Worm (Caenorhabditis elegans) whole organism, L4/young adult: Measurements from ENCODE around the gene dhs-31.

Experiments used
- W03F9.2 ChIP-seq: fragments of 150-350 bp; optimal IDR thresholded peaks from 2 replicates; lab custom pipeline; 2014; ENCODE audit warnings: missing biosample characterization, missing genetic modification characterization
- dao-5 ChIP-seq: sonication (generic microtip); optimal IDR thresholded peaks from 2 replicates; lab custom pipeline; 2016; ENCODE audit warnings: missing genotype, missing genetic modification characterization, moderate library complexity, missing compliant biosample characterization
- him-1 ChIP-seq: sonication (generic microtip); optimal IDR thresholded peaks from 2 replicates; lab custom pipeline; 2016; ENCODE audit warnings: missing genotype, missing genetic modification reagents, missing genetic modification characterization, missing compliant biosample characterization

Gene dhs-31

ce11 chrIV:10027566-10027965 lies 13.1 kb downstream of the dhs-31 start, which contains the start of gene gipc-2:
gipc-2 (minus strand) TSS chrIV:10027666.
- TF ChIP-seq him-1 (tag; lab: Kevin White, UChicago) (no peak), dao-5 (tag; lab: Kevin White, UChicago) (no peak), W03F9.2 (tag; lab: Kevin White, UChicago) (no peak)

ce11 chrIV:10026129-10026528 lies 14.6 kb downstream of the dhs-31 start:
- TF ChIP-seq him-1 (tag; lab: Kevin White, UChicago) = no peak
- TF ChIP-seq dao-5 (tag; lab: Kevin White, UChicago) = no peak
- no peak for TF ChIP-seq W03F9.2 (tag; lab: Kevin White, UChicago)

ce11 chrIV:10022991-10023390 lies 17.7 kb downstream of the dhs-31 start, which contains the start of gene F44D12.8:
F44D12.8 (plus strand) TSS chrIV:10023291.
- TF ChIP-seq W03F9.2 (tag; lab: Kevin White, UChicago) = no peak
- TF ChIP-seq dao-5 (tag; lab: Kevin White, UChicago) = no peak
- no peak for TF ChIP-seq him-1 (tag; lab: Kevin White, UChicago)

ce11 chrIV:10021283-10021682 lies 19.4 kb downstream of the dhs-31 start, which contains the start of gene F44D12.19:
F44D12.19 (plus strand) TSS chrIV:10021583.
- TF ChIP-seq dao-5 (tag; lab: Kevin White, UChicago) (no peak), him-1 (tag; lab: Kevin White, UChicago) (no peak), W03F9.2 (tag; lab: Kevin White, UChicago) (no peak)

- TF ChIP-seq him-1 (tag; lab: Kevin White, UChicago) (no peak), W03F9.2 (tag; lab: Kevin White, UChicago) (no peak), dao-5 (tag; lab: Kevin White, UChicago) (no peak)
These were observed 23.1 kb downstream of the dhs-31 start, which contains the start of gene F44D12.2 for ce11 chrIV:10017633-10018032. F44D12.2 (minus strand) TSS chrIV:10017733.

ce11 chrIV:10016977-10017376 lies 23.7 kb downstream of the dhs-31 start, which contains the start of gene ent-7:
ent-7 (plus strand) TSS chrIV:10017277.
- TF ChIP-seq dao-5 (tag; lab: Kevin White, UChicago) = no peak
- no peak for TF ChIP-seq W03F9.2 (tag; lab: Kevin White, UChicago)
- TF ChIP-seq him-1 (tag; lab: Kevin White, UChicago) = no peak

ce11 chrIV:10009536-10009935 lies 31.2 kb downstream of the dhs-31 start, which contains the start of gene magu-4:
magu-4 (plus strand) TSS chrIV:10009753.
- TF ChIP-seq him-1 (tag; lab: Kevin White, UChicago) = no peak
- TF ChIP-seq dao-5 (tag; lab: Kevin White, UChicago) = no peak
- TF ChIP-seq W03F9.2 (tag; lab: Kevin White, UChicago) = no peak

- TF ChIP-seq dao-5 (tag; lab: Kevin White, UChicago) (no peak), W03F9.2 (tag; lab: Kevin White, UChicago) (no peak), him-1 (tag; lab: Kevin White, UChicago) (no peak)
These were observed 32.9 kb downstream of the dhs-31 start for ce11 chrIV:10007758-10008157.

- TF ChIP-seq him-1 (tag; lab: Kevin White, UChicago) (no peak), W03F9.2 (tag; lab: Kevin White, UChicago) (no peak), dao-5 (tag; lab: Kevin White, UChicago) (no peak)
These were observed 33.9 kb downstream of the dhs-31 start, which contains the start of gene C47E12.13 for ce11 chrIV:10006792-10007191. C47E12.13 (minus strand) TSS chrIV:10006892.

ce11 chrIV:10003372-10003771 lies 37.3 kb downstream of the dhs-31 start, which contains the start of the genes C47E12.2 and sars-1:
C47E12.2 (minus strand) TSS chrIV:10003502.
sars-1 (plus strand) TSS chrIV:10003726.
- no peak for TF ChIP-seq him-1 (tag; lab: Kevin White, UChicago)
- TF ChIP-seq W03F9.2 (tag; lab: Kevin White, UChicago) = no peak
- TF ChIP-seq dao-5 (tag; lab: Kevin White, UChicago) = no peak

- TF ChIP-seq W03F9.2 (tag; lab: Kevin White, UChicago) = no peak
- no peak for TF ChIP-seq him-1 (tag; lab: Kevin White, UChicago)
- TF ChIP-seq dao-5 (tag; lab: Kevin White, UChicago) = no peak
These were observed 39.0 kb downstream of the dhs-31 start, which contains the start of gene C47E12.3 for ce11 chrIV:10001748-10002147. C47E12.3 (minus strand) TSS chrIV:10001848.

- no peak for TF ChIP-seq him-1 (tag; lab: Kevin White, UChicago)
- no peak for TF ChIP-seq W03F9.2 (tag; lab: Kevin White, UChicago)
- TF ChIP-seq dao-5 (tag; lab: Kevin White, UChicago) = no peak
These were observed 42.0 kb downstream of the dhs-31 start, which contains the start of gene pyp-1 for ce11 chrIV:9998487-9999218. pyp-1 (minus strand) TSS chrIV:9998925.

ce11 chrIV:9994895-9995394 lies 45.8 kb downstream of the dhs-31 start, which contains the start of gene uba-1:
uba-1 (minus strand) TSS chrIV:9994945.
- TF ChIP-seq him-1 (tag; lab: Kevin White, UChicago) (no peak), W03F9.2 (tag; lab: Kevin White, UChicago) (peak; percentile 34)
